Fruit fly (Drosophila melanogaster) whole organism, embryonic: Measurements from ENCODE around the gene RpS26.

Source experiments
- Bgb ChIP-seq: fragments of 200-800 bp; sonication (Bioruptor generic); IDR thresholded peaks from 2 replicates; pipeline ENCODE4 v1.3.6; 2022; ENCODE audit warnings: missing biosample characterization, missing genetic modification characterization; ENCODE audit not compliant: partially characterized antibody
- Blimp-1 ChIP-seq: fragments of 200-800 bp; sonication (Bioruptor generic); optimal IDR thresholded peaks from 3 replicates; lab custom pipeline; 2018; ENCODE audit warnings: missing biosample characterization, missing genetic modification characterization, mild to moderate bottlenecking, moderate library complexity, missing genetic modification reagents
- CG10565 ChIP-seq: fragments of 200-800 bp; sonication (Bioruptor generic); optimal IDR thresholded peaks from 3 replicates; lab custom pipeline; 2016; ENCODE audit warnings: missing biosample characterization, mild to moderate bottlenecking, missing genetic modification characterization
- CG13424 ChIP-seq: fragments of 200-800 bp; sonication (Bioruptor generic); optimal IDR thresholded peaks from 2 replicates; lab custom pipeline; 2019; ENCODE audit warnings: missing biosample characterization, mild to moderate bottlenecking, missing genetic modification characterization, moderate library complexity
- CG14710 ChIP-seq: fragments of 200-800 bp; sonication (Bioruptor generic); optimal IDR thresholded peaks from 3 replicates; lab custom pipeline; 2019; ENCODE audit warnings: missing biosample characterization, mild to moderate bottlenecking, missing genetic modification characterization, moderate library complexity
- CG1529 ChIP-seq: fragments of 200-800 bp; sonication (Bioruptor generic); optimal IDR thresholded peaks from 3 replicates; lab custom pipeline; 2018; ENCODE audit warnings: missing biosample characterization, missing genetic modification characterization
- CG15479 ChIP-seq: fragments of 200-800 bp; sonication (Bioruptor generic); optimal IDR thresholded peaks from 3 replicates; lab custom pipeline; 2019; ENCODE audit warnings: missing biosample characterization, mild to moderate bottlenecking, missing genetic modification characterization, moderate library complexity
- CG15514 ChIP-seq: fragments of 200-800 bp; sonication (Bioruptor generic); optimal IDR thresholded peaks from 3 replicates; lab custom pipeline; 2017; ENCODE audit warnings: missing biosample characterization, missing genetic modification characterization, mild to moderate bottlenecking, moderate library complexity, missing genetic modification reagents
- CG17568 ChIP-seq: fragments of 200-800 bp; sonication (Bioruptor generic); optimal IDR thresholded peaks from 2 replicates; lab custom pipeline; 2018; ENCODE audit warnings: missing biosample characterization, mild to moderate bottlenecking, missing genetic modification characterization, moderate library complexity
- CG17829 ChIP-seq: fragments of 200-800 bp; optimal IDR thresholded peaks from 2 replicates; lab custom pipeline; 2019; ENCODE audit warnings: missing biosample characterization, mild to moderate bottlenecking, missing genetic modification characterization, moderate library complexity
- CG2116 ChIP-seq: fragments of 200-800 bp; sonication (Bioruptor generic); optimal IDR thresholded peaks from 3 replicates; lab custom pipeline; 2018; ENCODE audit warnings: missing biosample characterization, mild to moderate bottlenecking, missing genetic modification characterization
- CG2120 ChIP-seq: fragments of 200-800 bp; sonication (Bioruptor generic); optimal IDR thresholded peaks from 3 replicates; lab custom pipeline; 2016; ENCODE audit warnings: missing biosample characterization, missing genetic modification characterization
- CG2712 ChIP-seq: fragments of 200-800 bp; optimal IDR thresholded peaks from 3 replicates; lab custom pipeline; 2019; ENCODE audit warnings: missing biosample characterization, mild to moderate bottlenecking, missing genetic modification characterization, moderate library complexity
- CG34422 ChIP-seq: fragments of 200-800 bp; sonication (Bioruptor generic); IDR thresholded peaks from 3 replicates; pipeline ENCODE4 v1.3.6; 2022; ENCODE audit warnings: missing biosample characterization, missing genetic modification characterization
- CG7928 ChIP-seq: fragments of 200-800 bp; sonication (Bioruptor generic); optimal IDR thresholded peaks from 2 replicates; lab custom pipeline; 2017; ENCODE audit warnings: missing biosample characterization, mild to moderate bottlenecking, missing genetic modification characterization
- CG8290 ChIP-seq, 3 experiments: fragments of 200-800 bp; sonication (Bioruptor generic); optimal IDR thresholded peaks; 2 replicates each; lab custom pipeline; 2016 to 2019; ENCODE audit warnings: missing biosample characterization in 3 of 3, missing genetic modification characterization in 3 of 3, mild to moderate bottlenecking in 2 of 3, moderate library complexity in 1 of 3
- CG9609 ChIP-seq: fragments of 200-800 bp; sonication (Bioruptor generic); optimal IDR thresholded peaks from 3 replicates; lab custom pipeline; 2016; ENCODE audit warnings: missing biosample characterization, missing genetic modification characterization
- CG9932 ChIP-seq: fragments of 200-800 bp; sonication (Bioruptor generic); IDR thresholded peaks from 2 replicates; pipeline ENCODE4 v1.3.6; 2022; ENCODE audit warnings: missing biosample characterization, missing genetic modification characterization
- D ChIP-seq, 2 experiments: fragments of 200-800 bp in 1 of 2; fragments of >200 bp in 1 of 2; sonication (Bioruptor generic) in 1 of 2; optimal IDR thresholded peaks; 2 replicates in 1 of 2; 3 replicates in 1 of 2; lab custom pipeline; 2017; ENCODE audit warnings: mild to moderate bottlenecking in 1 of 2, missing biosample characterization in 1 of 2, missing genetic modification characterization in 1 of 2, missing genetic modification reagents in 1 of 2
- Doc3 ChIP-seq: fragments of 200-800 bp; sonication (Bioruptor generic); IDR thresholded peaks from 3 replicates; pipeline ENCODE4 v1.3.6; 2022; ENCODE audit warnings: missing biosample characterization, missing genetic modification characterization; ENCODE audit not compliant: partially characterized antibody
- Dp ChIP-seq: fragments of 200-800 bp; sonication (Bioruptor generic); optimal IDR thresholded peaks from 2 replicates; lab custom pipeline; 2018; ENCODE audit warnings: missing biosample characterization, mild to moderate bottlenecking, missing genetic modification characterization, moderate library complexity
- Ets65A ChIP-seq: fragments of 200-800 bp; sonication (Bioruptor generic); peaks from one replicate; lab custom pipeline; 2016; ENCODE audit warnings: missing biosample characterization, missing genetic modification characterization
- HmgD ChIP-seq: fragments of 200-800 bp; sonication (Bioruptor generic); optimal IDR thresholded peaks from 3 replicates; lab custom pipeline; 2016; ENCODE audit warnings: missing biosample characterization, missing genetic modification characterization
- Hr78 ChIP-seq, 2 experiments: fragments of 200-800 bp in 1 of 2; fragments of >200 bp in 1 of 2; sonication (Bioruptor generic) in 1 of 2; optimal IDR thresholded peaks; 2 replicates each; lab custom pipeline; 2017 to 2019; ENCODE audit warnings: missing biosample characterization in 2 of 2, missing genetic modification characterization in 2 of 2, mild to moderate bottlenecking in 1 of 2, moderate library complexity in 1 of 2
- NFAT ChIP-seq: fragments of 200-800 bp; sonication (Bioruptor generic); IDR thresholded peaks from 2 replicates; pipeline ENCODE4 v1.3.6; 2022; ENCODE audit warnings: missing biosample characterization, missing genetic modification characterization
- Nf-YB ChIP-seq: fragments of 200-800 bp; sonication (Bioruptor generic); optimal IDR thresholded peaks from 3 replicates; lab custom pipeline; 2019; ENCODE audit warnings: missing biosample characterization, mild to moderate bottlenecking, missing genetic modification characterization, moderate library complexity
- Stat92E ChIP-seq, 3 experiments: fragments of >200 bp in 2 of 3; fragments of 200-800 bp in 1 of 3; sonication (Bioruptor generic) in 1 of 3; optimal IDR thresholded peaks; 2 replicates each; lab custom pipeline; 2017 to 2019; ENCODE audit warnings: missing biosample characterization in 3 of 3, missing genetic modification characterization in 3 of 3, mild to moderate bottlenecking in 1 of 3, moderate library complexity in 1 of 3
- ac ChIP-seq: fragments of 200-800 bp; sonication (Bioruptor generic); optimal IDR thresholded peaks from 3 replicates; lab custom pipeline; 2017; ENCODE audit warnings: missing biosample characterization, mild to moderate bottlenecking, missing genetic modification characterization
- bcd ChIP-seq: fragments of 200-800 bp; sonication (Bioruptor generic); optimal IDR thresholded peaks from 2 replicates; lab custom pipeline; 2017; ENCODE audit warnings: missing biosample characterization, mild to moderate bottlenecking, missing genetic modification characterization
- cg ChIP-seq: fragments of 200-800 bp; sonication (Bioruptor generic); optimal IDR thresholded peaks from 3 replicates; lab custom pipeline; 2019; ENCODE audit warnings: missing biosample characterization, mild to moderate bottlenecking, missing genetic modification characterization, moderate library complexity
- chif ChIP-seq, 2 experiments: fragments of 200-800 bp; sonication (Bioruptor generic); optimal IDR thresholded peaks; 3 replicates each; lab custom pipeline; 2016; ENCODE audit warnings: missing biosample characterization in 2 of 2, missing genetic modification characterization in 2 of 2
- ci ChIP-seq: fragments of 200-800 bp; sonication (Bioruptor generic); IDR thresholded peaks from 3 replicates; pipeline ENCODE4 v1.3.6; 2022; ENCODE audit warnings: missing biosample characterization, missing genetic modification characterization
- ewg ChIP-seq: fragments of 200-800 bp; sonication (Bioruptor generic); optimal IDR thresholded peaks from 3 replicates; lab custom pipeline; 2017; ENCODE audit warnings: mild to moderate bottlenecking, missing biosample characterization, missing genetic modification reagents, missing genetic modification characterization
- grau ChIP-seq: fragments of 200-800 bp; optimal IDR thresholded peaks from 3 replicates; lab custom pipeline; 2019; ENCODE audit warnings: missing biosample characterization, mild to moderate bottlenecking, missing genetic modification characterization, moderate library complexity
- grn ChIP-seq: fragments of 200-800 bp; sonication (Bioruptor generic); optimal IDR thresholded peaks from 3 replicates; lab custom pipeline; 2017; ENCODE audit warnings: missing biosample characterization, missing genetic modification characterization
- hb ChIP-seq: fragments of 200-800 bp; sonication (Bioruptor generic); IDR thresholded peaks from 3 replicates; pipeline ENCODE4 v1.3.6; 2022; ENCODE audit warnings: missing biosample characterization, missing genetic modification characterization; ENCODE audit not compliant: partially characterized antibody
- ken ChIP-seq: fragments of 200-800 bp; sonication (Bioruptor generic); IDR thresholded peaks from 3 replicates; pipeline ENCODE4 v1.3.6; 2022; ENCODE audit warnings: missing biosample characterization, missing genetic modification characterization
- knrl ChIP-seq: fragments of 200-800 bp; sonication (Bioruptor generic); IDR thresholded peaks from 3 replicates; pipeline ENCODE4 v1.3.6; 2022; ENCODE audit warnings: missing biosample characterization, missing genetic modification characterization; ENCODE audit not compliant: partially characterized antibody
- lbe ChIP-seq: fragments of 200-800 bp; sonication (Bioruptor generic); optimal IDR thresholded peaks from 2 replicates; lab custom pipeline; 2016; ENCODE audit warnings: missing biosample characterization, mild to moderate bottlenecking, missing genetic modification characterization
- oc ChIP-seq: fragments of 200-800 bp; sonication (Bioruptor generic); optimal IDR thresholded peaks from 2 replicates; lab custom pipeline; 2018; ENCODE audit warnings: missing biosample characterization, mild to moderate bottlenecking, missing genetic modification characterization, moderate library complexity
- scrt ChIP-seq: fragments of 200-800 bp; sonication (Bioruptor generic); optimal IDR thresholded peaks from 2 replicates; lab custom pipeline; 2018; ENCODE audit warnings: missing biosample characterization, mild to moderate bottlenecking, missing genetic modification characterization, moderate library complexity
- so ChIP-seq: fragments of 200-800 bp; sonication (Bioruptor generic); IDR thresholded peaks from 3 replicates; pipeline ENCODE4 v1.3.6; 2022; ENCODE audit warnings: missing biosample characterization, missing genetic modification characterization
- tio ChIP-seq: fragments of 200-800 bp; sonication (Bioruptor generic); optimal IDR thresholded peaks from 2 replicates; lab custom pipeline; 2017; ENCODE audit warnings: missing biosample characterization, missing genetic modification characterization, inconsistent platforms
- tll ChIP-seq, 2 experiments: fragments of 200-800 bp in 1 of 2; fragments of >200 bp in 1 of 2; sonication (Bioruptor generic) in 1 of 2; optimal IDR thresholded peaks; 2 replicates each; lab custom pipeline; 2017 to 2019; ENCODE audit warnings: missing biosample characterization in 2 of 2, missing genetic modification characterization in 2 of 2, mild to moderate bottlenecking in 1 of 2, moderate library complexity in 1 of 2
- vfl ChIP-seq: fragments of 200-800 bp; sonication (Bioruptor generic); optimal IDR thresholded peaks from 2 replicates; lab custom pipeline; 2016; ENCODE audit warnings: missing biosample characterization, missing genetic modification characterization

Gene RpS26

dm6 chr2L:18484382-18485050 lies 41.4 kb upstream of the RpS26 start, which contains the start of gene CG10283 (continued):
- TF ChIP-seq CG8290 (GFP tag; optimal IDR thresholded peaks at IDR 0.05; lab: Kevin White, UChicago) (peak; percentile 22), CG8290 (tag; optimal IDR thresholded peaks at IDR 0.05; lab: Kevin White, UChicago) (peak in 1 of 2 experiments; percentile 57), CG14710 (tag; lab: Kevin White, UChicago) (peak; percentile 74), Dp (GFP tag; lab: Kevin White, UChicago) (peak; percentile 75), tio (no peak), Stat92E (GFP tag; optimal IDR thresholded peaks at IDR 0.05; lab: Kevin White, UChicago) (peak in 1 of 3 experiments; percentile 62), grau (tag; lab: Kevin White, UChicago) (peak; percentile 39), ken (GFP tag; lab: Robert Waterston, UW) (peak; percentile 26; the same call in 1 of the 3 replicates), CG9932 (GFP tag; lab: Robert Waterston, UW) (peak; percentile 72), cg (GFP tag; lab: Kevin White, UChicago) (peak; percentile 29), CG2120 (GFP tag; lab: Kevin White, UChicago) (peak; percentile 47), Hr78 (GFP tag; optimal IDR thresholded peaks at IDR 0.05; lab: Kevin White, UChicago) (no peak), NFAT (GFP tag; lab: Robert Waterston, UW) (peak; percentile 47; the same call in 1 of the 2 replicates), vfl (GFP tag; lab: Kevin White, UChicago) (peak; percentile 20), CG2712 (tag; lab: Kevin White, UChicago) (peak; percentile 40), grn (GFP tag; lab: Kevin White, UChicago) (peak; percentile 13), ci (GFP tag; lab: Robert Waterston, UW) (peak; percentile 65)
- TF ChIP-seq, all 482 proteins: peak for 150

dm6 chr2L:18484040-18484381 lies 40.9 kb upstream of the RpS26 start:
- TF ChIP-seq Bgb (GFP tag; lab: Robert Waterston, UW) (peak; percentile 49; the same call in 1 of the 2 replicates), CG34422 (GFP tag; lab: Robert Waterston, UW) (no peak; the same call in 2 of the 3 replicates), CG1529 (no peak), so (GFP tag; lab: Robert Waterston, UW) (0 out of 3 replicates have a peak, but pooled peaks have one; percentile 18), lbe (GFP tag; lab: Kevin White, UChicago) (no peak), Blimp-1 (peak; percentile 46), CG15514 (GFP tag; lab: Kevin White, UChicago) (no peak), CG2116 (GFP tag; lab: Kevin White, UChicago) (no peak), hb (no peak), scrt (peak; percentile 9), knrl (no peak), CG10565 (no peak), ewg (GFP tag; lab: Kevin White, UChicago) (no peak), HmgD (GFP tag; lab: Kevin White, UChicago) (no peak), D (optimal IDR thresholded peaks at IDR 0.05; lab: Kevin White, UChicago) (peak; percentile 0), D (GFP tag; optimal IDR thresholded peaks at IDR 0.05; lab: Kevin White, UChicago) (no peak), Ets65A (GFP tag; lab: Kevin White, UChicago) (peak; percentile 79), Doc3 (GFP tag; lab: Robert Waterston, UW) (no peak), CG9609 (no peak), CG17568 (peak; percentile 7), NFAT (GFP tag; lab: Robert Waterston, UW) (no peak), bcd (GFP tag; lab: Kevin White, UChicago) (no peak), CG13424 (no peak), tll (GFP tag; optimal IDR thresholded peaks at IDR 0.05; lab: Kevin White, UChicago) (no peak), oc (tag; lab: Kevin White, UChicago) (peak; percentile 57), CG17829 (no peak), ac (GFP tag; lab: Kevin White, UChicago) (peak; percentile 84), CG7928 (GFP tag; lab: Kevin White, UChicago) (no peak), CG15479 (GFP tag; lab: Kevin White, UChicago) (peak; percentile 45), Nf-YB (GFP tag; lab: Kevin White, UChicago) (no peak), chif (GFP tag; optimal IDR thresholded peaks at IDR 0.05; lab: Kevin White, UChicago) (no peak)
